Worm (Caenorhabditis elegans): Measurements from ENCODE around the gene msp-19.

ce11 chrIV:5268803-5269202 is 8.4 kb downstream of the msp-19 start, which contains the start of gene F36H12.4:
- no peak for TF ChIP-seq ceh-9 (tag; optimal IDR thresholded peaks at IDR 0.05)
- TF ChIP-seq ceh-45 (GFP tag; IDR thresholded peaks at IDR 0.05): no peak
- TF ChIP-seq pqm-1 (tag; optimal IDR thresholded peaks at IDR 0.05): no peak
- TF ChIP-seq elt-2 (tag; optimal IDR thresholded peaks at IDR 0.05): no peak
- TF ChIP-seq dmd-4 (tag; optimal IDR thresholded peaks at IDR 0.05; ENCODE audit: borderline replicate concordance): no peak
- TF ChIP-seq lin-11 (tag; optimal IDR thresholded peaks at IDR 0.05): no peak
- no peak for TF ChIP-seq lim-6 (tag; optimal IDR thresholded peaks at IDR 0.05)
- TF ChIP-seq rnt-1 (tag; optimal IDR thresholded peaks at IDR 0.05): no peak
- TF ChIP-seq syd-9 (tag; optimal IDR thresholded peaks at IDR 0.05): no peak
